Worm (Caenorhabditis elegans): ENCODE measurements around the gene sre-32.

DNA sequence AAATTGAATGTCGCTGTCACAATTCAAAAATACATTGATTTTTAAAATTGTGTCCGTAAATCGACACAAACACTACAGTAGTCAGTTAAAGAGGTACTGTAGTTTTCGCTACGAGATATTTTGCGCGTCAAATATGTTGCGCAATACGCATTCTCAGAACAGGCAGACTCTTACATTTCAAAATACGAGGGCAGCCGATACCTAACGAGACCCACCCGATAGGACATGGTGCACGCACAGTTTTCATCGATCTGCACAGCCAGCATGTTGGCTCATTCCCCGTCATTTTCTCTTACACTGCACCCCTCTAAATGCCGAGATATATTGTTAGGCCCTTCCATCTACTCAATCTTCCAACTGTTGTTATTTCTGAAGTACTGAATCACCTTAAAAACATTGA lies 5.7 kb upstream of the sre-32 start, which contains the start of gene F15A4.2:
- TF ChIP-seq him-1 (tag; optimal IDR thresholded peaks at IDR 0.05), result no peak
- TF ChIP-seq dao-5 (tag; optimal IDR thresholded peaks at IDR 0.05), result no peak
- no peak for TF ChIP-seq W03F9.2 (tag; optimal IDR thresholded peaks at IDR 0.05)

All from whole organism, L4/young adult.